Worm (Caenorhabditis elegans) whole organism, late embryonic: ENCODE data around the gene F10E9.10.
A peak's percentile ranks its signal among the peaks of the same experiment; 100 is the strongest.

ENCODE experiments used
- ama-1 ChIP-seq: fragments of 150-350 bp; optimal IDR thresholded peaks from 2 replicates; lab custom pipeline; 2014
- dve-1 ChIP-seq: sonication (generic microtip); optimal IDR thresholded peaks from 2 replicates; lab custom pipeline; 2017; ENCODE audit warnings: antibody characterized with exemption, mild to moderate bottlenecking, missing genetic modification characterization, missing compliant biosample characterization
- mec-3 ChIP-seq: sonication (generic microtip); optimal IDR thresholded peaks from 2 replicates; lab custom pipeline; 2016; ENCODE audit warnings: borderline replicate concordance, missing genetic modification characterization, missing compliant biosample characterization
- nfya-1 ChIP-seq: sonication (generic microtip); optimal IDR thresholded peaks from 2 replicates; lab custom pipeline; 2017; ENCODE audit warnings: missing genetic modification characterization, mild to moderate bottlenecking, missing compliant biosample characterization, antibody characterized with exemption, moderate library complexity
- nhr-11 ChIP-seq: fragments of 150-350 bp; optimal IDR thresholded peaks from 2 replicates; lab custom pipeline; 2014; ENCODE audit warnings: missing biosample characterization, missing genetic modification characterization
- nhr-232 ChIP-seq: sonication (generic microtip); optimal IDR thresholded peaks from 2 replicates; lab custom pipeline; 2016; ENCODE audit warnings: missing genetic modification characterization, missing compliant biosample characterization
- npax-4 ChIP-seq: sonication (generic microtip); optimal IDR thresholded peaks from 2 replicates; lab custom pipeline; 2016; ENCODE audit warnings: missing genetic modification characterization, missing compliant biosample characterization
- pha-4 ChIP-seq: fragments of 150-350 bp; optimal IDR thresholded peaks from 2 replicates; lab custom pipeline; 2018; ENCODE audit warnings: missing biosample characterization, missing genetic modification reagents, missing genetic modification characterization
- pqm-1 ChIP-seq: sonication (generic microtip); optimal IDR thresholded peaks from 2 replicates; lab custom pipeline; 2016; ENCODE audit warnings: missing genetic modification characterization, missing compliant biosample characterization
- tbx-2 ChIP-seq: sonication (generic microtip); optimal IDR thresholded peaks from 2 replicates; lab custom pipeline; 2016; ENCODE audit warnings: missing genetic modification characterization, missing compliant biosample characterization
- unc-42 ChIP-seq: sonication (generic microtip); optimal IDR thresholded peaks from 2 replicates; lab custom pipeline; 2016; ENCODE audit warnings: missing genotype, missing genetic modification characterization, missing compliant biosample characterization

- TF ChIP-seq ama-1 (lab: Kevin White, UChicago) (no peak), pqm-1 (tag; lab: Kevin White, UChicago) (no peak), dve-1 (tag; lab: Kevin White, UChicago) (no peak), pha-4 (no peak), tbx-2 (tag; lab: Kevin White, UChicago) (peak; percentile 82), mec-3 (tag; lab: Kevin White, UChicago) (no peak), nhr-11 (no peak), nhr-232 (tag; lab: Kevin White, UChicago) (no peak), npax-4 (no peak), unc-42 (tag; lab: Kevin White, UChicago) (peak; percentile 24), nfya-1 (tag; lab: Kevin White, UChicago) (peak; percentile 24)
These were observed 12.7 kb downstream of the F10E9.10 start, which contains the start of the genes F10E9.7 and F10E9.5 for ce11 chrIII:8307356-8307755.
